Fruit fly (Drosophila melanogaster): Measurements from ENCODE around the gene mfrn.

mfrn gene

DNA sequence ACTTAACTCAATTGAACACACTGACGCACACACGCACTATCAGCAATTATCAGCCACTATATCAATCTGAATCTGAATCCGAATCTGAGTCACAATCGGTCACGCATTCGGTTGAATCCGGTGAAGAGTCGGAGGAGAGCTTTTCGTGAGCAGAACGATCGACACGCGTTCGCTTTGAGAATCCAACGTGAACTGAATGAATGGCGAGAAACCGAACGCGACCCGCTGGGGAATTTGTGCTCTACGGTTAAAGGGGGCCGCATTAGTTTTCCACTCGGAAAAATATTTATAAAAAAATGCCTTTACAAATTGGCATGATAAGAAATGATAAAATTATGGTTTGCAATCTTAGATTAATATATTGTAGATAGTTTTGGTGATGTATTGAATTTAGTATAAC, 40.4 kb upstream of the mfrn start, which contains the start of gene betaTub97EF (continued):
- TF ChIP-seq Asciz (GFP tag; optimal IDR thresholded peaks at IDR 0.05) = no peak
- TF ChIP-seq Ada2b (GFP tag; IDR thresholded peaks at IDR 0.05) = no peak
- TF ChIP-seq gem (tag; optimal IDR thresholded peaks at IDR 0.05) = no peak
- TF ChIP-seq dan (GFP tag; IDR thresholded peaks at IDR 0.05) = no peak
- no peak; the same call in none of the 2 replicates for TF ChIP-seq lmd (GFP tag; IDR thresholded peaks at IDR 0.05)
- TF ChIP-seq dmrt11E (tag; optimal IDR thresholded peaks at IDR 0.05) = no peak
- peak; percentile 5 for TF ChIP-seq zf30C (GFP tag; optimal IDR thresholded peaks at IDR 0.05)
- no peak for TF ChIP-seq disco-r (GFP tag; optimal IDR thresholded peaks at IDR 0.05)
- TF ChIP-seq Sox100B (GFP tag; optimal IDR thresholded peaks at IDR 0.05) = no peak
- TF ChIP-seq nom (GFP tag; optimal IDR thresholded peaks at IDR 0.05) = no peak
- no peak for TF ChIP-seq MESR4 (GFP tag; optimal IDR thresholded peaks at IDR 0.05)
- TF ChIP-seq Hsf (GFP tag; optimal IDR thresholded peaks at IDR 0.05) = no peak
- TF ChIP-seq CG34224 (GFP tag; IDR thresholded peaks at IDR 0.05; ENCODE audit: partially characterized antibody) = no peak
- TF ChIP-seq hb (GFP tag; IDR thresholded peaks at IDR 0.05; ENCODE audit: partially characterized antibody) = no peak
- no peak for TF ChIP-seq Adf1 (GFP tag; IDR thresholded peaks at IDR 0.05)
- TF ChIP-seq CG4617 (GFP tag; optimal IDR thresholded peaks at IDR 0.05; ENCODE audit: borderline replicate concordance) = no peak
- TF ChIP-seq luna (GFP tag; optimal IDR thresholded peaks at IDR 0.05) = no peak
- TF ChIP-seq D19A (tag; optimal IDR thresholded peaks at IDR 0.05) = no peak
- TF ChIP-seq Vsx1 (GFP tag; optimal IDR thresholded peaks at IDR 0.05) = no peak
- no peak for TF ChIP-seq CG14860 (GFP tag; IDR thresholded peaks at IDR 0.05; ENCODE audit: partially characterized antibody)
- TF ChIP-seq slbo (GFP tag; IDR thresholded peaks at IDR 0.05) = peak; percentile 77
- no peak for TF ChIP-seq HmgD (GFP tag; optimal IDR thresholded peaks at IDR 0.05)
- no peak for TF ChIP-seq lbe (GFP tag; optimal IDR thresholded peaks at IDR 0.05)
- no peak for TF ChIP-seq CG8281 (tag; optimal IDR thresholded peaks at IDR 0.05)
- TF ChIP-seq gro (GFP tag; optimal IDR thresholded peaks at IDR 0.05) = peak; percentile 23
- no peak for TF ChIP-seq Taf1 (GFP tag; IDR thresholded peaks at IDR 0.05)
- no peak for TF ChIP-seq caup (GFP tag; optimal IDR thresholded peaks at IDR 0.05; ENCODE audit: severe bottlenecking)
- no peak for TF ChIP-seq CG11398 (GFP tag; optimal IDR thresholded peaks at IDR 0.05)
- TF ChIP-seq CG5180 (GFP tag; optimal IDR thresholded peaks at IDR 0.05) = no peak
- TF ChIP-seq rib (GFP tag; IDR thresholded peaks at IDR 0.05) = no peak
- peak; percentile 29 for TF ChIP-seq HmgZ (tag; optimal IDR thresholded peaks at IDR 0.05)
- TF ChIP-seq her (GFP tag; optimal IDR thresholded peaks at IDR 0.05) = no peak
- TF ChIP-seq CG33557 (GFP tag; optimal IDR thresholded peaks at IDR 0.05) = no peak
- 0 out of 2 replicates have a peak, but pooled peaks have one; percentile 6 for TF ChIP-seq sens-2 (GFP tag; IDR thresholded peaks at IDR 0.05)
- TF ChIP-seq eyg (GFP tag; optimal IDR thresholded peaks at IDR 0.05) = no peak
- no peak for TF ChIP-seq CG17568 (GFP tag; optimal IDR thresholded peaks at IDR 0.05)
- TF ChIP-seq CG33213 (GFP tag; optimal IDR thresholded peaks at IDR 0.05) = no peak
- no peak for TF ChIP-seq CG18764 (GFP tag; optimal IDR thresholded peaks at IDR 0.05)
- TF ChIP-seq hbn (GFP tag; IDR thresholded peaks at IDR 0.05; ENCODE audit: partially characterized antibody) = no peak
- no peak for TF ChIP-seq tup (GFP tag; optimal IDR thresholded peaks at IDR 0.05)
- no peak for TF ChIP-seq Mes4 (GFP tag; optimal IDR thresholded peaks at IDR 0.05)
- no peak for TF ChIP-seq Rx (GFP tag; IDR thresholded peaks at IDR 0.05)
- no peak for TF ChIP-seq Tbp (GFP tag; optimal IDR thresholded peaks at IDR 0.05)
- TF ChIP-seq shn (GFP tag; optimal IDR thresholded peaks at IDR 0.05) = no peak
- TF ChIP-seq Optix (GFP tag; IDR thresholded peaks at IDR 0.05) = no peak
- TF ChIP-seq CG12071 (GFP tag; optimal IDR thresholded peaks at IDR 0.05) = no peak
- no peak for TF ChIP-seq ash1 (GFP tag; optimal IDR thresholded peaks at IDR 0.05)
- TF ChIP-seq CG10462 (GFP tag; optimal IDR thresholded peaks at IDR 0.05) = no peak
- no peak for TF ChIP-seq p53 (GFP tag; optimal IDR thresholded peaks at IDR 0.05)
- TF ChIP-seq Awh (GFP tag; IDR thresholded peaks at IDR 0.05) = no peak
- no peak for TF ChIP-seq Hand (GFP tag; optimal IDR thresholded peaks at IDR 0.05)
- no peak for TF ChIP-seq ERR (GFP tag; optimal IDR thresholded peaks at IDR 0.05)

All from whole organism, embryonic.